Worm (Caenorhabditis elegans): ENCODE data around the gene arrd-19.

ce11 chrV:3349877-3350276, 34.6 kb upstream of the arrd-19 start, which contains the start of gene C17B7.15:
- TF ChIP-seq klf-2 (GFP tag; conservative IDR thresholded peaks at IDR 0.05) (no peak), ztf-23 (GFP tag; IDR thresholded peaks at IDR 0.05) (no peak), med-1 (GFP tag; optimal IDR thresholded peaks at IDR 0.05; ENCODE audit: insufficient read depth) (no peak), T22C8.4 (GFP tag; IDR thresholded peaks at IDR 0.05) (no peak), flt-1 (GFP tag; IDR thresholded peaks at IDR 0.05) (no peak), ztf-29 (GFP tag; IDR thresholded peaks at IDR 0.05) (no peak)

Measured in whole organism, midembryonic.